Worm (Caenorhabditis elegans): ENCODE data around the gene rpl-11.1.

- no peak for TF ChIP-seq dao-5 (tag; optimal IDR thresholded peaks at IDR 0.05)
- TF ChIP-seq him-1 (tag; optimal IDR thresholded peaks at IDR 0.05) = no peak
- no peak for TF ChIP-seq W03F9.2 (tag; optimal IDR thresholded peaks at IDR 0.05)
These were observed 31.0 kb upstream of the rpl-11.1 start for ce11 chrV:3616844-3617243.
